Fruit fly (Drosophila melanogaster): ENCODE measurements around the gene CG42505.

CG42505 gene

dm6 chr3R:12010202-12010824 lies 21.2 kb downstream of the CG42505 start, which contains the start of the genes KLHL18 and GCC185 (continued):
- TF ChIP-seq CG3065 (GFP tag; optimal IDR thresholded peaks at IDR 0.05) (peak; percentile 69), tgo (GFP tag; IDR thresholded peaks at IDR 0.05) (peak; percentile 69), eve (GFP tag; optimal IDR thresholded peaks at IDR 0.05) (no peak), lab (GFP tag; optimal IDR thresholded peaks at IDR 0.05) (peak; percentile 69), CG8765 (GFP tag; IDR thresholded peaks at IDR 0.05) (peak; percentile 58; the same call in 1 of the 2 replicates), CG17802 (tag; optimal IDR thresholded peaks at IDR 0.05) (peak; percentile 27), CG4404 (GFP tag; IDR thresholded peaks at IDR 0.05) (peak; percentile 90), Mad (GFP tag; optimal IDR thresholded peaks at IDR 0.05) (peak; percentile 65), chn (GFP tag; optimal IDR thresholded peaks at IDR 0.05) (peak; percentile 58), D (optimal IDR thresholded peaks at IDR 0.05) (no peak), D (GFP tag; optimal IDR thresholded peaks at IDR 0.05) (peak; percentile 33), Bteb2 (GFP tag; optimal IDR thresholded peaks at IDR 0.05) (peak; percentile 55), seq (GFP tag; IDR thresholded peaks at IDR 0.05) (no peak), Doc3 (GFP tag; IDR thresholded peaks at IDR 0.05; ENCODE audit: partially characterized antibody) (peak; percentile 68; the same call in 2 of the 3 replicates), Neu2 (GFP tag; optimal IDR thresholded peaks at IDR 0.05; ENCODE audit: borderline replicate concordance) (no peak), CG6272 (GFP tag; IDR thresholded peaks at IDR 0.05) (peak; percentile 84), Lpt (GFP tag; optimal IDR thresholded peaks at IDR 0.05) (no peak), HLH4C (GFP tag; IDR thresholded peaks at IDR 0.05; ENCODE audit: partially characterized antibody) (peak; percentile 72), Jarid2 (GFP tag; optimal IDR thresholded peaks at IDR 0.05) (peak; percentile 34), C15 (GFP tag; IDR thresholded peaks at IDR 0.05) (peak; percentile 42; the same call in 1 of the 3 replicates), Poxn (GFP tag; IDR thresholded peaks at IDR 0.05) (peak; percentile 16; the same call in 1 of the 2 replicates), dm (GFP tag; optimal IDR thresholded peaks at IDR 0.05) (peak; percentile 20), CG30403 (GFP tag; optimal IDR thresholded peaks at IDR 0.05) (peak; percentile 93), CG15011 (GFP tag; optimal IDR thresholded peaks at IDR 0.05) (no peak), CG12391 (tag; optimal IDR thresholded peaks at IDR 0.05) (peak; percentile 86), CG31365 (tag; optimal IDR thresholded peaks at IDR 0.05) (no peak), chif (GFP tag; optimal IDR thresholded peaks at IDR 0.05) (peak; percentile 53 to 59), Mes4 (GFP tag; optimal IDR thresholded peaks at IDR 0.05) (no peak), Rfx (GFP tag; IDR thresholded peaks at IDR 0.05) (peak; percentile 80), CG16863 (GFP tag; optimal IDR thresholded peaks at IDR 0.05) (peak; percentile 49), CG12744 (GFP tag; optimal IDR thresholded peaks at IDR 0.05) (peak; percentile 52), ftz-f1 (GFP tag; optimal IDR thresholded peaks at IDR 0.05) (no peak), CG1233 (GFP tag; optimal IDR thresholded peaks at IDR 0.05) (peak; percentile 54), nerfin-1 (tag; optimal IDR thresholded peaks at IDR 0.05) (peak; percentile 63), CG4328 (GFP tag; optimal IDR thresholded peaks at IDR 0.05) (peak; percentile 13), CG4854 (GFP tag; optimal IDR thresholded peaks at IDR 0.05) (peak; percentile 50), Sry-β (GFP tag; optimal IDR thresholded peaks at IDR 0.05) (peak; percentile 90), dmrt99B (tag; optimal IDR thresholded peaks at IDR 0.05) (no peak), NC2α (GFP tag; optimal IDR thresholded peaks at IDR 0.05) (no peak), wor (GFP tag; IDR thresholded peaks at IDR 0.05) (no peak), ssp (GFP tag; IDR thresholded peaks at IDR 0.05) (peak; percentile 79), ranshi (GFP tag; IDR thresholded peaks at IDR 0.05) (peak; percentile 76; the same call in 1 of the 2 replicates), sens-2 (GFP tag; IDR thresholded peaks at IDR 0.05) (no peak), sna (GFP tag; IDR thresholded peaks at IDR 0.05; ENCODE audit: partially characterized antibody) (peak; percentile 69; the same call in 1 of the 2 replicates), pzg (GFP tag; optimal IDR thresholded peaks at IDR 0.05) (peak; percentile 42), zf30C (GFP tag; optimal IDR thresholded peaks at IDR 0.05) (no peak), vfl (GFP tag; optimal IDR thresholded peaks at IDR 0.05) (peak; percentile 63), p53 (GFP tag; optimal IDR thresholded peaks at IDR 0.05) (no peak), Gsc (GFP tag; IDR thresholded peaks at IDR 0.05) (no peak), tx (GFP tag; optimal IDR thresholded peaks at IDR 0.05) (peak; percentile 39), CG7987 (GFP tag; optimal IDR thresholded peaks at IDR 0.05) (no peak)

Data from whole organism, embryonic.